Fruit fly (Drosophila melanogaster) whole organism, embryonic: Measurements from ENCODE around the gene Grasp65.

Experiments
- Ada2b ChIP-seq: fragments of 200-800 bp; sonication (Bioruptor generic); IDR thresholded peaks from 2 replicates; pipeline ENCODE4 v1.3.6; 2022; ENCODE audit warnings: missing biosample characterization, missing genetic modification characterization
- Atf-2 ChIP-seq: fragments of 200-800 bp; sonication (Bioruptor generic); optimal IDR thresholded peaks from 2 replicates; lab custom pipeline; 2016; ENCODE audit warnings: missing biosample characterization, missing genetic modification characterization
- Bdp1 ChIP-seq: fragments of 200-800 bp; sonication (Bioruptor generic); optimal IDR thresholded peaks from 3 replicates; lab custom pipeline; 2016; ENCODE audit warnings: missing biosample characterization, missing genetic modification characterization
- Blimp-1 ChIP-seq: fragments of 200-800 bp; sonication (Bioruptor generic); optimal IDR thresholded peaks from 3 replicates; lab custom pipeline; 2018; ENCODE audit warnings: missing biosample characterization, missing genetic modification characterization, mild to moderate bottlenecking, moderate library complexity, missing genetic modification reagents
- C15 ChIP-seq: fragments of 200-800 bp; sonication (Bioruptor generic); IDR thresholded peaks from 3 replicates; pipeline ENCODE4 v1.3.6; 2022; ENCODE audit warnings: missing biosample characterization, missing genetic modification characterization
- CG10366 ChIP-seq: fragments of 200-800 bp; sonication (Bioruptor generic); IDR thresholded peaks from 2 replicates; pipeline ENCODE4 v1.3.6; 2022; ENCODE audit warnings: missing biosample characterization, missing genetic modification characterization
- CG11093 ChIP-seq: fragments of 200-800 bp; sonication (Bioruptor generic); IDR thresholded peaks from 3 replicates; pipeline ENCODE4 v1.3.6; 2022; ENCODE audit warnings: missing biosample characterization, missing genetic modification characterization
- CG11398 ChIP-seq: fragments of 200-800 bp; sonication (Bioruptor generic); optimal IDR thresholded peaks from 2 replicates; lab custom pipeline; 2016; ENCODE audit warnings: missing biosample characterization, missing genetic modification characterization
- CG12391 ChIP-seq: fragments of 200-800 bp; sonication (Bioruptor generic); optimal IDR thresholded peaks from 3 replicates; lab custom pipeline; 2018; ENCODE audit warnings: missing biosample characterization, mild to moderate bottlenecking, missing genetic modification characterization, moderate library complexity
- CG13296 ChIP-seq: fragments of 200-800 bp; sonication (Bioruptor generic); optimal IDR thresholded peaks from 3 replicates; lab custom pipeline; 2018; ENCODE audit warnings: missing biosample characterization, mild to moderate bottlenecking, missing genetic modification characterization
- CG15011 ChIP-seq: fragments of 200-800 bp; sonication (Bioruptor generic); optimal IDR thresholded peaks from 3 replicates; lab custom pipeline; 2018; ENCODE audit warnings: missing biosample characterization, mild to moderate bottlenecking, missing genetic modification characterization
- CG16863 ChIP-seq: fragments of 200-800 bp; sonication (Bioruptor generic); optimal IDR thresholded peaks from 3 replicates; lab custom pipeline; 2016; ENCODE audit warnings: missing biosample characterization, missing genetic modification characterization
- CG17328 ChIP-seq: fragments of 200-800 bp; sonication (Bioruptor generic); IDR thresholded peaks from 2 replicates; pipeline ENCODE4 v1.3.6; 2022; ENCODE audit warnings: missing biosample characterization, missing genetic modification characterization
- CG17568 ChIP-seq: fragments of 200-800 bp; sonication (Bioruptor generic); optimal IDR thresholded peaks from 2 replicates; lab custom pipeline; 2018; ENCODE audit warnings: missing biosample characterization, mild to moderate bottlenecking, missing genetic modification characterization, moderate library complexity
- CG18599 ChIP-seq: fragments of 200-800 bp; sonication (Bioruptor generic); optimal IDR thresholded peaks from 3 replicates; lab custom pipeline; 2017; ENCODE audit warnings: missing biosample characterization, missing genetic modification characterization, mild to moderate bottlenecking, moderate library complexity, missing genetic modification reagents
- CG31441 ChIP-seq: fragments of 200-800 bp; sonication (Bioruptor generic); IDR thresholded peaks from 2 replicates; pipeline ENCODE4 v1.3.6; 2022; ENCODE audit warnings: missing biosample characterization, missing genetic modification characterization
- CG4424 ChIP-seq: fragments of 200-800 bp; sonication (Bioruptor generic); optimal IDR thresholded peaks from 3 replicates; lab custom pipeline; 2016; ENCODE audit warnings: missing biosample characterization, missing genetic modification characterization
- CG5953 ChIP-seq: fragments of 200-800 bp; sonication (Bioruptor generic); IDR thresholded peaks from 2 replicates; pipeline ENCODE4 v1.3.6; 2022; ENCODE audit warnings: missing biosample characterization, missing genetic modification characterization
- CG7745 ChIP-seq: fragments of 200-800 bp; sonication (Bioruptor generic); optimal IDR thresholded peaks from 2 replicates; lab custom pipeline; 2018; ENCODE audit warnings: missing biosample characterization, mild to moderate bottlenecking, missing genetic modification characterization, moderate library complexity
- CG8281 ChIP-seq: fragments of 200-800 bp; sonication (Bioruptor generic); optimal IDR thresholded peaks from 2 replicates; lab custom pipeline; 2018; ENCODE audit warnings: missing biosample characterization, mild to moderate bottlenecking, missing genetic modification characterization, moderate library complexity
- CG8359 ChIP-seq: fragments of 200-800 bp; sonication (Bioruptor generic); optimal IDR thresholded peaks from 2 replicates; lab custom pipeline; 2017; ENCODE audit warnings: missing biosample characterization, mild to moderate bottlenecking, missing genetic modification characterization, borderline replicate concordance
- CG9797 ChIP-seq: fragments of 200-800 bp; sonication (Bioruptor generic); optimal IDR thresholded peaks from 3 replicates; lab custom pipeline; 2018; ENCODE audit warnings: missing biosample characterization, mild to moderate bottlenecking, missing genetic modification characterization
- Dbx ChIP-seq: fragments of 200-800 bp; sonication (Bioruptor generic); IDR thresholded peaks from 3 replicates; pipeline ENCODE4 v1.3.6; 2022; ENCODE audit warnings: missing biosample characterization, missing genetic modification characterization
- ERR ChIP-seq: fragments of 200-800 bp; sonication (Bioruptor generic); optimal IDR thresholded peaks from 2 replicates; lab custom pipeline; 2016; ENCODE audit warnings: missing biosample characterization, missing genetic modification characterization
- Fer2 ChIP-seq: fragments of 200-800 bp; sonication (Bioruptor generic); optimal IDR thresholded peaks from 2 replicates; lab custom pipeline; 2018; ENCODE audit warnings: missing biosample characterization, mild to moderate bottlenecking, missing genetic modification characterization, moderate library complexity
- Hmx ChIP-seq: fragments of 200-800 bp; sonication (Bioruptor generic); optimal IDR thresholded peaks from 2 replicates; lab custom pipeline; 2016; ENCODE audit warnings: missing biosample characterization, missing genetic modification characterization
- MBD-R2 ChIP-seq: fragments of 200-800 bp; sonication (Bioruptor generic); IDR thresholded peaks from 2 replicates; pipeline ENCODE4 v1.3.6; 2022; ENCODE audit warnings: missing biosample characterization, missing genetic modification characterization
- MESR4 ChIP-seq: fragments of 200-800 bp; sonication (Bioruptor generic); optimal IDR thresholded peaks from 2 replicates; lab custom pipeline; 2018; ENCODE audit warnings: missing biosample characterization, mild to moderate bottlenecking, missing genetic modification characterization, moderate library complexity
- Nf-YC ChIP-seq: fragments of 200-800 bp; optimal IDR thresholded peaks from 3 replicates; lab custom pipeline; 2019; ENCODE audit warnings: missing biosample characterization, mild to moderate bottlenecking, missing genetic modification characterization, moderate library complexity
- Oli ChIP-seq: fragments of 200-800 bp; sonication (Bioruptor generic); optimal IDR thresholded peaks from 2 replicates; lab custom pipeline; 2018; ENCODE audit warnings: missing biosample characterization, mild to moderate bottlenecking, missing genetic modification characterization, moderate library complexity
- Pdp1 ChIP-seq, 2 experiments: fragments of 200-800 bp; sonication (Bioruptor generic); optimal IDR thresholded peaks; 3 replicates each; lab custom pipeline; 2016; ENCODE audit warnings: missing biosample characterization in 2 of 2, missing genetic modification characterization in 2 of 2, mild to moderate bottlenecking in 1 of 2, moderate library complexity in 1 of 2
- Ravus ChIP-seq: fragments of 200-800 bp; sonication (Bioruptor generic); IDR thresholded peaks from 2 replicates; pipeline ENCODE4 v1.3.6; 2022; ENCODE audit warnings: missing biosample characterization, missing genetic modification characterization
- Scr ChIP-seq: fragments of 200-800 bp; sonication (Bioruptor generic); IDR thresholded peaks from 2 replicates; pipeline ENCODE4 v1.3.6; 2022; ENCODE audit warnings: missing biosample characterization, missing genetic modification characterization; ENCODE audit not compliant: partially characterized antibody
- Trl ChIP-seq, 3 experiments: fragments of >200 bp in 2 of 3; fragments of 200-800 bp in 1 of 3; sonication (Bioruptor generic) in 1 of 3; optimal IDR thresholded peaks; 2 replicates in 1 of 3; 3 replicates in 2 of 3; lab custom pipeline; 2016 to 2017; ENCODE audit warnings: missing biosample characterization in 1 of 3, missing genetic modification characterization in 1 of 3
- Xrp1 ChIP-seq: fragments of 200-800 bp; sonication (Bioruptor generic); IDR thresholded peaks from 2 replicates; pipeline ENCODE4 v1.3.6; 2022; ENCODE audit warnings: missing biosample characterization, missing genetic modification characterization
- al ChIP-seq: fragments of 200-800 bp; sonication (Bioruptor generic); IDR thresholded peaks from 2 replicates; pipeline ENCODE4 v1.3.6; 2022; ENCODE audit warnings: missing biosample characterization, missing genetic modification characterization
- amos ChIP-seq: fragments of 200-800 bp; sonication (Bioruptor generic); IDR thresholded peaks from 2 replicates; pipeline ENCODE4 v1.3.6; 2022; ENCODE audit warnings: missing biosample characterization, missing genetic modification characterization; ENCODE audit not compliant: partially characterized antibody
- disco-r ChIP-seq: fragments of 200-800 bp; sonication (Bioruptor generic); optimal IDR thresholded peaks from 2 replicates; lab custom pipeline; 2016; ENCODE audit warnings: missing biosample characterization, missing genetic modification characterization
- dysf ChIP-seq: fragments of 200-800 bp; sonication (Bioruptor generic); IDR thresholded peaks from 3 replicates; pipeline ENCODE4 v1.3.6; 2022; ENCODE audit warnings: missing biosample characterization, missing genetic modification characterization
- grau ChIP-seq: fragments of 200-800 bp; optimal IDR thresholded peaks from 3 replicates; lab custom pipeline; 2019; ENCODE audit warnings: missing biosample characterization, mild to moderate bottlenecking, missing genetic modification characterization, moderate library complexity
- h ChIP-seq: fragments of >200 bp; optimal IDR thresholded peaks from 2 replicates; lab custom pipeline; 2017
- mam ChIP-seq: fragments of 200-800 bp; sonication (Bioruptor generic); optimal IDR thresholded peaks from 3 replicates; lab custom pipeline; 2016; ENCODE audit warnings: missing biosample characterization, missing genetic modification characterization
- p53 ChIP-seq: fragments of 200-800 bp; sonication (Bioruptor generic); optimal IDR thresholded peaks from 2 replicates; lab custom pipeline; 2016; ENCODE audit warnings: missing biosample characterization, missing genetic modification characterization
- pzg ChIP-seq: fragments of 200-800 bp; sonication (Bioruptor generic); optimal IDR thresholded peaks from 3 replicates; lab custom pipeline; 2018; ENCODE audit warnings: missing biosample characterization, mild to moderate bottlenecking, missing genetic modification characterization, moderate library complexity
- ranshi ChIP-seq: fragments of 200-800 bp; sonication (Bioruptor generic); IDR thresholded peaks from 2 replicates; pipeline ENCODE4 v1.3.6; 2022; ENCODE audit warnings: missing biosample characterization, missing genetic modification characterization
- repo ChIP-seq: fragments of 200-800 bp; sonication (Bioruptor generic); optimal IDR thresholded peaks from 2 replicates; lab custom pipeline; 2016; ENCODE audit warnings: missing biosample characterization, missing genetic modification characterization
- tll ChIP-seq, 2 experiments: fragments of 200-800 bp in 1 of 2; fragments of >200 bp in 1 of 2; sonication (Bioruptor generic) in 1 of 2; optimal IDR thresholded peaks; 2 replicates each; lab custom pipeline; 2017 to 2019; ENCODE audit warnings: missing biosample characterization in 2 of 2, missing genetic modification characterization in 2 of 2, mild to moderate bottlenecking in 1 of 2, moderate library complexity in 1 of 2
- toy ChIP-seq: fragments of 200-800 bp; sonication (Bioruptor generic); IDR thresholded peaks from 2 replicates; pipeline ENCODE4 v1.3.6; 2022; ENCODE audit warnings: missing biosample characterization, missing genetic modification characterization
- zfh1 ChIP-seq: fragments of 200-800 bp; sonication (Bioruptor generic); IDR thresholded peaks from 3 replicates; pipeline ENCODE4 v1.3.6; 2022; ENCODE audit warnings: missing biosample characterization, missing genetic modification characterization

Gene Grasp65

DNA sequence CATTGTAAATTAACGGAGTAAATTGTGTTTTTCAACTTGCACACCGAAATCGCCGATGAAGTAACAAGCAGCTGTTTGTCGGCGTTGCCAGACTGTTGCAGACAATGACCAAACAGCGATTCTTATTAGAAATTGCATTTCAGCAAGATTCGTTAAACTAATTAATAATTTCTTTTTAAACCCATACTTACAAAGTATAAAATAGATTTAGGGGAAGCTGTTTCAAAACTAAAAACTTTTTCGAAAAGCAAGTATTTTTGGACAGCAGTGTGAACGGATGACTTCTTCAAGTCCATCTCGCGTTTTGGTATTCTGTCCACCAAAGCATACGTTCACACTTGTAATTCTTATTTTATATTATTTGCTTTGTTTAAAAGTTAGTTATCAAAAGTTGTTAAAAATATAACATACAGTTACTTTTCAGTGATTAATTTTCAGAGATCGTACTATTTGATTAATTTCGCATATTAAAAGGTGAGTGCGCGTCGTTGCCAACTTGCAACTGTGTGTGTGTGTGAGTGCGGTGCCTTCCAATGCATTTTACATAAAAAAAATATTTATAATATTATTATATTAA is 3.8 kb downstream of the Grasp65 start, which contains the start of the genes CG8004 and RhoGDI (continued):
- TF ChIP-seq CG4424 (GFP tag; lab: Kevin White, UChicago) (peak; percentile 57), CG10366 (peak; percentile 61), repo (GFP tag; lab: Kevin White, UChicago) (peak; percentile 28), CG11398 (GFP tag; lab: Kevin White, UChicago) (peak; percentile 44), Trl (optimal IDR thresholded peaks at IDR 0.05; lab: Kevin White, UChicago) (no peak), Trl (GFP tag; optimal IDR thresholded peaks at IDR 0.05; lab: Kevin White, UChicago) (peak; percentile 77), ranshi (GFP tag; lab: Robert Waterston, UW) (peak; percentile 59), MBD-R2 (GFP tag; lab: Robert Waterston, UW) (peak; percentile 85), tll (GFP tag; optimal IDR thresholded peaks at IDR 0.05; lab: Kevin White, UChicago) (peak in 1 of 2 experiments; percentile 60), CG11093 (GFP tag; lab: Robert Waterston, UW) (0 out of 3 replicates have a peak, but pooled peaks have one; percentile 47), CG9797 (GFP tag; lab: Kevin White, UChicago) (peak; percentile 86), p53 (GFP tag; lab: Kevin White, UChicago) (peak; percentile 49), h (lab: Kevin White, UChicago) (no peak), Bdp1 (GFP tag; lab: Kevin White, UChicago) (peak; percentile 54), grau (tag; lab: Kevin White, UChicago) (peak; percentile 72), CG5953 (peak; percentile 50; the same call in 1 of the 2 replicates), al (0 out of 2 replicates have a peak, but pooled peaks have one; percentile 9), dysf (GFP tag; lab: Robert Waterston, UW) (peak; percentile 60; the same call in 2 of the 3 replicates), Nf-YC (tag; lab: Kevin White, UChicago) (peak; percentile 53), CG8359 (GFP tag; lab: Kevin White, UChicago) (peak; percentile 10), CG15011 (GFP tag; lab: Kevin White, UChicago) (no peak), Ravus (GFP tag; lab: Robert Waterston, UW) (no peak), Fer2 (tag; lab: Kevin White, UChicago) (peak; percentile 45), CG18599 (GFP tag; lab: Kevin White, UChicago) (peak; percentile 29), pzg (GFP tag; lab: Kevin White, UChicago) (peak; percentile 84), Ada2b (peak; percentile 46), Hmx (GFP tag; lab: Kevin White, UChicago) (peak; percentile 33), Xrp1 (GFP tag; lab: Robert Waterston, UW) (peak; percentile 67), Scr (GFP tag; lab: Robert Waterston, UW) (peak; percentile 25; the same call in 1 of the 2 replicates), Pdp1 (GFP tag; optimal IDR thresholded peaks at IDR 0.05; lab: Kevin White, UChicago) (peak; percentile 69 to 95), CG31441 (peak; percentile 62), Blimp-1 (GFP tag; lab: Kevin White, UChicago) (peak; percentile 60), CG16863 (GFP tag; lab: Kevin White, UChicago) (peak; percentile 66), Atf-2 (GFP tag; lab: Kevin White, UChicago) (peak; percentile 65), mam (GFP tag; lab: Kevin White, UChicago) (peak; percentile 66), CG7745 (tag; lab: Kevin White, UChicago) (no peak), disco-r (GFP tag; lab: Kevin White, UChicago) (peak; percentile 35), zfh1 (GFP tag; lab: Robert Waterston, UW) (peak; percentile 44; the same call in 2 of the 3 replicates), C15 (GFP tag; lab: Robert Waterston, UW) (0 out of 3 replicates have a peak, but pooled peaks have one; percentile 19), CG13296 (GFP tag; lab: Kevin White, UChicago) (peak; percentile 2), toy (GFP tag; lab: Robert Waterston, UW) (no peak), CG17328 (GFP tag; lab: Robert Waterston, UW) (peak; percentile 63), CG8281 (tag; lab: Kevin White, UChicago) (no peak), Oli (tag; lab: Kevin White, UChicago) (peak; percentile 29), amos (no peak), CG12391 (tag; lab: Kevin White, UChicago) (peak; percentile 82), CG17568 (GFP tag; lab: Kevin White, UChicago) (no peak), ERR (GFP tag; lab: Kevin White, UChicago) (peak; percentile 20), Dbx (GFP tag; lab: Robert Waterston, UW) (peak; percentile 51; the same call in 2 of the 3 replicates), MESR4 (GFP tag; lab: Kevin White, UChicago) (peak; percentile 36)
